Fruit fly (Drosophila melanogaster) whole organism, pupa: ENCODE results near the gene CG1774.

Experiments used
- CG8159 ChIP-seq: fragments of 200-800 bp; sonication (Bioruptor generic); optimal IDR thresholded peaks from 3 replicates; lab custom pipeline; 2018; ENCODE audit warnings: missing biosample characterization, mild to moderate bottlenecking, missing genetic modification characterization, moderate library complexity
- Ets98B ChIP-seq: fragments of 200-800 bp; sonication (Bioruptor generic); IDR thresholded peaks from 2 replicates; pipeline ENCODE4 v1.3.6; 2022; ENCODE audit warnings: missing biosample characterization, missing genetic modification characterization

DNA sequence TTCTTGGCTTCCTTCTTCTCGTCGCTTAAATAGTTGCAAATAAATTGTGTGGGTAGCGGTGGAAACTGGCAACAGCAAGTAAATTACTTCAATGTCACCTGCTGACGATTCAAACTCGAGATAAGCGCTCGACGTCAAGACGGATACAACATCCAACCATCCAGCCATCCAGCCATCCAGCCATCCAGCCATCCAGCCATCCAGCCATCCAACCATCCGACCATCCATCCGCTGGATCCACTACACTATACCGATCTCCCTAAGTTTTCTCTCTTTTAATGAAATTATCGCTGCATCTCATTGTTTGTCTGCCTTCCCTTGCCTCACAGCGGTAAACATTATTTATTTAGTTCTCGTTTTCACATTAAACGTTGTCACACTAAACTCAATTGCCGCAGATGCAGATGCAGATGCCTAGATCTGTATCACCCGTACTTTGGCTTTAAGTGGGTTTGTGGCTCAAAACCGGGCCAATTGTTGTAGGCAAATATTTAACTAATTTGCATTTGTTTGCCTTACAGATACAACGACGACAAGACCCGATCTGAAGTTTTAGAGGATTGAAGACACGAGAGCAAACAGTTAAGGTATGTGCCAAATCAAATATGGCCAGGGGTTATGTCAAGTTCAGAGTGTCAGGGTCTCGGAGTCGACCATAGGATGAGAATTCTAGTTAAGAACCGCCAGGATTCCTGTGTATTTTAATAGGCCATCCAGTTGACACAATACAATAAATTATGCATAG is 43.7 kb upstream of the CG1774 start:
- no peak for TF ChIP-seq Ets98B (GFP tag; lab: Robert Waterston, UW)
- no peak for TF ChIP-seq CG8159 (tag; lab: Kevin White, UChicago)
